Fruit fly (Drosophila melanogaster) whole organism, pupa: ENCODE measurements around the gene CG7126.

Experiments used
- CG10348 ChIP-seq: fragments of 200-800 bp; sonication (Bioruptor generic); IDR thresholded peaks from 2 replicates; pipeline ENCODE4 v1.3.6; 2022; ENCODE audit warnings: missing biosample characterization, missing genetic modification characterization
- CG12605 ChIP-seq: fragments of 200-800 bp; sonication (Bioruptor generic); IDR thresholded peaks from 2 replicates; pipeline ENCODE4 v1.3.6; 2022; ENCODE audit warnings: missing biosample characterization, missing genetic modification characterization
- CG13204 ChIP-seq: fragments of 200-800 bp; sonication (Bioruptor generic); optimal IDR thresholded peaks from 2 replicates; lab custom pipeline; 2018; ENCODE audit warnings: missing biosample characterization, mild to moderate bottlenecking, missing genetic modification characterization, moderate library complexity
- CG14655 ChIP-seq: fragments of 200-800 bp; sonication (Bioruptor generic); optimal IDR thresholded peaks from 3 replicates; lab custom pipeline; 2017; ENCODE audit warnings: mild to moderate bottlenecking, missing biosample characterization, missing genetic modification reagents, missing genetic modification characterization
- CG15710 ChIP-seq: fragments of 200-800 bp; sonication (Bioruptor generic); optimal IDR thresholded peaks from 2 replicates; lab custom pipeline; 2018; ENCODE audit warnings: missing biosample characterization, mild to moderate bottlenecking, missing genetic modification characterization, moderate library complexity
- CG17806 ChIP-seq: fragments of 200-800 bp; sonication (Bioruptor generic); optimal IDR thresholded peaks from 2 replicates; lab custom pipeline; 2018; ENCODE audit warnings: missing biosample characterization, mild to moderate bottlenecking, missing genetic modification characterization, moderate library complexity
- CG32121 ChIP-seq: fragments of 200-800 bp; sonication (Bioruptor generic); IDR thresholded peaks from 2 replicates; pipeline ENCODE4 v1.3.6; 2022; ENCODE audit warnings: missing biosample characterization, missing genetic modification characterization
- CG34367 ChIP-seq: fragments of 200-800 bp; sonication (Bioruptor generic); optimal IDR thresholded peaks from 2 replicates; lab custom pipeline; 2018; ENCODE audit warnings: missing biosample characterization, mild to moderate bottlenecking, missing genetic modification characterization
- CG4496 ChIP-seq: fragments of 200-800 bp; sonication (Bioruptor generic); IDR thresholded peaks from 3 replicates; pipeline ENCODE4 v1.3.6; 2022; ENCODE audit warnings: missing biosample characterization, missing genetic modification characterization
- CG8159 ChIP-seq: fragments of 200-800 bp; sonication (Bioruptor generic); optimal IDR thresholded peaks from 3 replicates; lab custom pipeline; 2018; ENCODE audit warnings: missing biosample characterization, mild to moderate bottlenecking, missing genetic modification characterization, moderate library complexity
- CG8301 ChIP-seq: fragments of 200-800 bp; sonication (Bioruptor generic); optimal IDR thresholded peaks from 2 replicates; lab custom pipeline; 2018; ENCODE audit warnings: missing biosample characterization, mild to moderate bottlenecking, missing genetic modification characterization
- CG9948 ChIP-seq: fragments of 200-800 bp; sonication (Bioruptor generic); optimal IDR thresholded peaks from 2 replicates; lab custom pipeline; 2018; ENCODE audit warnings: missing biosample characterization, mild to moderate bottlenecking, missing genetic modification characterization, moderate library complexity
- D1 ChIP-seq: fragments of 200-800 bp; sonication (Bioruptor generic); optimal IDR thresholded peaks from 2 replicates; lab custom pipeline; 2018; ENCODE audit warnings: missing biosample characterization, mild to moderate bottlenecking, missing genetic modification characterization, moderate library complexity
- EcR ChIP-seq: fragments of 200-800 bp; sonication (Bioruptor generic); optimal IDR thresholded peaks from 3 replicates; lab custom pipeline; 2019; ENCODE audit warnings: missing biosample characterization, missing genetic modification characterization, mild to moderate bottlenecking, moderate library complexity, missing genetic modification reagents
- Ets98B ChIP-seq: fragments of 200-800 bp; sonication (Bioruptor generic); IDR thresholded peaks from 2 replicates; pipeline ENCODE4 v1.3.6; 2022; ENCODE audit warnings: missing biosample characterization, missing genetic modification characterization
- Pif1A ChIP-seq: fragments of 200-800 bp; sonication (Bioruptor generic); optimal IDR thresholded peaks from 3 replicates; lab custom pipeline; 2016; ENCODE audit warnings: missing biosample characterization, missing genetic modification characterization
- Pif1B ChIP-seq: fragments of 200-800 bp; sonication (Bioruptor generic); optimal IDR thresholded peaks from 3 replicates; lab custom pipeline; 2016; ENCODE audit warnings: missing biosample characterization, missing genetic modification characterization
- Snoo ChIP-seq: fragments of 200-800 bp; sonication (Bioruptor generic); optimal IDR thresholded peaks from 3 replicates; lab custom pipeline; 2017; ENCODE audit warnings: missing biosample characterization, mild to moderate bottlenecking, missing genetic modification characterization, inconsistent platforms
- fd96Ca ChIP-seq: fragments of 200-800 bp; sonication (Bioruptor generic); IDR thresholded peaks from 3 replicates; pipeline ENCODE4 v1.3.6; 2022; ENCODE audit warnings: missing biosample characterization, missing genetic modification characterization
- gl ChIP-seq: fragments of 200-800 bp; sonication (Bioruptor generic); optimal IDR thresholded peaks from 2 replicates; lab custom pipeline; 2018; ENCODE audit warnings: missing biosample characterization, mild to moderate bottlenecking, missing genetic modification characterization
- rn ChIP-seq: fragments of 200-800 bp; sonication (Bioruptor generic); IDR thresholded peaks from 2 replicates; pipeline ENCODE4 v1.3.6; 2022; ENCODE audit warnings: missing biosample characterization, missing genetic modification characterization

CG7126 gene

DNA sequence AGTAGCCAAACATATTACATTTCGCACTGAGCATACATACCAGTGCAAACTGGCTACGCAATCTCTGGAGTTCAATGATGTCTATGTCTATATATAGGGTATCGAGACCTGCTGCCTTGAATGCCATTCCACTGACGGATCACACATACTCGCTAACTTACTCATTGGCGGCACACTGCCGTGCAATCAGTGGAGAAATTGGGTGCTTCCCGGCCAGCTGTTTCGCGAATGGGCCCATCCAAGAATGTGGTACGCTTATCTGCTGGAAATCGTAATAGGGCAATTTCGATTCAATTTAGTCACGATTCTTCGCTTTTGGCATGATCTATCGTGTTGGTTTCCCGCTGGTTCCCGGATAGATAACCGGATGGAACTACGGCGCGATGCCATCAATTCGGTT lies 22.5 kb downstream of the CG7126 start:
- peak; percentile 58 for TF ChIP-seq EcR (GFP tag; lab: Kevin White, UChicago)
- no peak for TF ChIP-seq Snoo (tag; lab: Kevin White, UChicago)
- TF ChIP-seq CG8301 (tag; lab: Kevin White, UChicago) = no peak

DNA sequence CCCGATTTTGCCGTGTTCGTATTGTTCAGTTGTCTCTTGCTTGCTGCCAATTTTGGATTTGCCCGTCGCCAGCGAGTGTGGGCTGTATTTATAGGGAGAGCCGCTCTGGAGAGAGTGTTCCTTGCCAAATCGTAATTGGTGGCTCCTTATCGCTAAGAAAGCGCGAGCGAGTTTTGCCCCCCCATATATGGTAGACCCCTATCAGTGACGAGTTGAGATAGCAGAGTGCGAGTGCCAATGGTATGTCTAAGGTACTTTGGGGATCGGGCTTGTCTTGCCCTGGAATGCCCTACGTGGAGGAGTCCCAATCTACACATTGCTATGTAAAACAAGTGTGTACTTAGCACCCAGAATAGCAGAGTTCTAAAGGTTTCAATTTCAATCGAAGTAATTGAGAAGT lies 23.2 kb downstream of the CG7126 start, which contains the start of gene CG7142:
CG7142 (minus strand) TSS at position 29 of the 400 bp plus-strand sequence.
- TF ChIP-seq CG17806 (tag; lab: Kevin White, UChicago) (no peak), rn (no peak)

DNA sequence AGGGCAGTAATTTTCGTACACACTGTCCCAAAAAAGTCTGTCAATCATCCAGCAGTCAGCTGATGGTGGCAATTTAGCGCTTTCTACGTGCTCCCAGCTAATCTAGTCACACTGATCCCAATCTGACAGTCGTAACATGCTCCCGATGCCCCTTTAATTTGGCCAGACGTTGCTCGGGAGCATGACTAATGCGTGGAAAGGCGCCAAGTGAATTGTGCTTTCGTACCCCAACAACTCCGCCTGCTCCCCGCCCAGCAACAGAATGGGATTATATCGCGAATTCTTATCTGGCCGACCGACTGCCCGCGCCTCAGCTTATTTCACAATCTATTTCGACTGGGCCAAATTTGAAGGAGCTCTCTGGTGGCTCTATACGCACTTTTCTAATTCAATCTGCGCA lies 25.2 kb downstream of the CG7126 start:
- 0 out of 2 replicates have a peak, but pooled peaks have one; percentile 33 for TF ChIP-seq CG32121 (GFP tag; lab: Robert Waterston, UW)
- no peak for TF ChIP-seq Pif1B (GFP tag; lab: Kevin White, UChicago)

DNA sequence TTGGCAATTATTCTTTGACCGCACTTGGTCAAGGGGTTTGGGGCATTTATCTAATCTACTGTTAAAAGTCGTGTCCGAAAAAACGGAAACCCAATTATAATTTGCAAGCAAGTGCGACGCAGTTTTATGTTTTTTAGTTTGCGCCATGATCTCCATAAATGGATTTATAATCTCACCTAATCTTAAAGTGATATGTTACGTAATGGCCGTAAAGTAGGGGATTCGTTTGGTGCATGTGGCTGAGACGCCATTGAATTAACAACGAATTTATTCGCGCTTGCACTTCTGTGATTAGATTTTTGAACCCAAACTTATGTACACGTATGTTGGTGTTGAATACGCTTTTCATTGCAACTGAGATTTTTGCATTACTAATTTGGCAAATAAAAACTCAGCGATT lies 26.0 kb downstream of the CG7126 start:
- TF ChIP-seq Ets98B (no peak), CG13204 (GFP tag; lab: Kevin White, UChicago) (no peak), CG9948 (no peak), CG14655 (GFP tag; lab: Kevin White, UChicago) (no peak), EcR (GFP tag; lab: Kevin White, UChicago) (no peak), gl (tag; lab: Kevin White, UChicago) (no peak), D1 (no peak), CG17806 (tag; lab: Kevin White, UChicago) (no peak), CG32121 (GFP tag; lab: Robert Waterston, UW) (no peak), rn (no peak), CG15710 (tag; lab: Kevin White, UChicago) (no peak), CG12605 (GFP tag; lab: Robert Waterston, UW) (no peak), Snoo (tag; lab: Kevin White, UChicago) (no peak), CG4496 (GFP tag; lab: Robert Waterston, UW) (no peak), CG10348 (GFP tag; lab: Robert Waterston, UW) (no peak), fd96Ca (GFP tag; lab: Robert Waterston, UW) (no peak), CG8301 (tag; lab: Kevin White, UChicago) (no peak), Pif1A (GFP tag; lab: Kevin White, UChicago) (no peak), CG34367 (tag; lab: Kevin White, UChicago) (no peak)
- TF ChIP-seq, all 21 proteins: peak for 0

DNA sequence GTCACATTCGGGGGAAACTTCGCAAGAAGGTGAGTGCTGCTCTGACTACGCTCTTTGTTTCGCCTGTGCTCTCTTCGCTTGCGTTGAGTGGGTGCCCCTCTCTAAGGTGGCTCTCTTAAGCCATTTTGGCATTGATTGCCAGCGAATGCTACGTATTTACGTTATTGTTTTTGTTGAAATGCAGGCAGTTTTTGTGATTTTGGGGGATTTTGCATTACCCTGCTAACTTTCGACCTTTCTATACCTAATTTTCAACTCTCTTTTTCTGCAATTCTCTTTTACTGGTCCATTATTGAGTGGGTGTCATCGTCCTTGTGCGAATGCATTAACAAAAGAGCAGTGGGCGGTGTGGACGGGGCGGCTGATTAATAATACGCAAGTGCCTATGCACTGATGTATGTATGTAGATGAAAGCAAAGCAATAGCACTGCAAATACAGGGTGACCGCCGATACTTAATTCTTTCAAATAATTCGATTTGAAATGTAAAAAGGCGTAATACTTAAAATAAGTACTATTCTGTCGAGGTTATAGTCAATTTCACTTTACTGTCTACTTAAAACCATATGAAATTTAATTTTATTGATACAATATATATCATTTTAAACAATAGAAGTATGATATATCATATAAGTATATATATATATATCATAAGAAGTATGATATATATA lies 27.4 kb downstream of the CG7126 start:
- TF ChIP-seq CG12605 (GFP tag; lab: Robert Waterston, UW) (peak; percentile 67), Snoo (tag; lab: Kevin White, UChicago) (no peak), CG17806 (tag; lab: Kevin White, UChicago) (peak; percentile 25), CG9948 (no peak), EcR (GFP tag; lab: Kevin White, UChicago) (peak; percentile 94), D1 (no peak), Ets98B (peak; percentile 10; the same call in 1 of the 2 replicates), CG4496 (GFP tag; lab: Robert Waterston, UW) (peak; percentile 69), CG32121 (GFP tag; lab: Robert Waterston, UW) (peak; percentile 75), CG14655 (GFP tag; lab: Kevin White, UChicago) (no peak), CG34367 (tag; lab: Kevin White, UChicago) (peak; percentile 19), CG13204 (GFP tag; lab: Kevin White, UChicago) (no peak), CG15710 (tag; lab: Kevin White, UChicago) (peak; percentile 9), fd96Ca (GFP tag; lab: Robert Waterston, UW) (no peak; the same call in 2 of the 3 replicates), gl (tag; lab: Kevin White, UChicago) (no peak), Pif1A (GFP tag; lab: Kevin White, UChicago) (no peak), CG8159 (tag; lab: Kevin White, UChicago) (no peak), CG10348 (GFP tag; lab: Robert Waterston, UW) (no peak), rn (no peak), Pif1B (GFP tag; lab: Kevin White, UChicago) (peak; percentile 5), CG8301 (tag; lab: Kevin White, UChicago) (no peak)

DNA sequence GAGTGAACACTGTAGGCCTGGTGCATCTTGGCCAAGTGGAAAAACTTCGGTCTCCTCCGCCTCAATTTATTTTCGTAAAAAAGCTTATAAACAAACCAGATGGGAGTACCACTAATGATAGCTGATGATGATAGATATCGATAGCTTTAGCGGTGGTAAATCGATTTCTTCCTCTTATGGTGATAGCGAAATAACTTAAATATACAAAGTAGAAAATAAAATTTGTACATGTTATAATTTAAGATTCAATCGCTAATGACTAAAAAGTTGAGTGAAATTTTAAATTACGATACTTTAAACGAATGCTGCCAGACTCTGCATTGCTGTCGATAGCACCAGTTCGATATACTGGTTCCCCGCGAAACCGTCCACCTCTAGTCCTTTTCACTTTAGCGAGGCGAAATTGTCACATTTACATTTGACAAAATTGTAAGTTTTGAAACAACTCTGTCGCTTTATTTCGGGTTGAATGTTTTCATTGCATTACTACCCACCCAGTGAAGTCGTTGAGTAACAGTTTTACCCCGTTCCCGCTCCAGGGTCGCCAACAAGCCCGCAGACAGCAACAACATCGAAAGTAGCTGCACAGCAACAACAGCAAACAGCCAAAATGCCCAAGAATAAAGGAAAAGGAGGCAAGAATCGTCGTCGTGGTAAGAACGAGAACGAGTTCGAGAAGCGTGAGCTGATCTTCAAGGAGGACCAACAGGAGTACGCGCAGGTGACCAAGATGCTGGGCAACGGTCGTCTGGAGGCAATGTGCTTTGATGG lies 28.1 kb downstream of the CG7126 start, which contains the start of the genes Vps39 and eIF1A:
Vps39 (minus strand) TSS at position 119 of the 771 bp plus-strand sequence.
eIF1A (plus strand) TSS at position 338 of the 771 bp plus-strand sequence.
- no peak for TF ChIP-seq CG34367 (tag; lab: Kevin White, UChicago)
- TF ChIP-seq Pif1B (GFP tag; lab: Kevin White, UChicago) = no peak
- TF ChIP-seq CG32121 (GFP tag; lab: Robert Waterston, UW) = no peak
- no peak for TF ChIP-seq CG14655 (GFP tag; lab: Kevin White, UChicago)
- no peak for TF ChIP-seq EcR (GFP tag; lab: Kevin White, UChicago)
- TF ChIP-seq CG8159 (tag; lab: Kevin White, UChicago) = no peak
- no peak for TF ChIP-seq CG8301 (tag; lab: Kevin White, UChicago)
- TF ChIP-seq Ets98B = no peak
- no peak for TF ChIP-seq fd96Ca (GFP tag; lab: Robert Waterston, UW)
- no peak for TF ChIP-seq CG10348 (GFP tag; lab: Robert Waterston, UW)
- TF ChIP-seq Pif1A (GFP tag; lab: Kevin White, UChicago) = no peak
- TF ChIP-seq CG13204 (GFP tag; lab: Kevin White, UChicago) = no peak
- no peak for TF ChIP-seq CG15710 (tag; lab: Kevin White, UChicago)
- no peak for TF ChIP-seq D1
- no peak for TF ChIP-seq CG12605 (GFP tag; lab: Robert Waterston, UW)
- no peak for TF ChIP-seq CG17806 (tag; lab: Kevin White, UChicago)
- TF ChIP-seq gl (tag; lab: Kevin White, UChicago) = no peak
- no peak for TF ChIP-seq Snoo (tag; lab: Kevin White, UChicago)
- TF ChIP-seq rn = no peak
- no peak for TF ChIP-seq CG4496 (GFP tag; lab: Robert Waterston, UW)
